Fruit fly (Drosophila melanogaster) whole organism, embryonic: ENCODE data around the gene RanGAP.

Experiments
- ATbp ChIP-seq: fragments of 200-800 bp; sonication (Bioruptor generic); optimal IDR thresholded peaks from 2 replicates; lab custom pipeline; 2017; ENCODE audit warnings: missing biosample characterization, mild to moderate bottlenecking, missing genetic modification characterization, missing genetic modification reagents
- Ada2b ChIP-seq: fragments of 200-800 bp; sonication (Bioruptor generic); IDR thresholded peaks from 2 replicates; pipeline ENCODE4 v1.3.6; 2022; ENCODE audit warnings: missing biosample characterization, missing genetic modification characterization
- BtbVII ChIP-seq: fragments of 200-800 bp; sonication (Bioruptor generic); optimal IDR thresholded peaks from 3 replicates; lab custom pipeline; 2017; ENCODE audit warnings: missing biosample characterization, mild to moderate bottlenecking, missing genetic modification characterization
- C15 ChIP-seq: fragments of 200-800 bp; sonication (Bioruptor generic); IDR thresholded peaks from 3 replicates; pipeline ENCODE4 v1.3.6; 2022; ENCODE audit warnings: missing biosample characterization, missing genetic modification characterization
- CG11093 ChIP-seq: fragments of 200-800 bp; sonication (Bioruptor generic); IDR thresholded peaks from 3 replicates; pipeline ENCODE4 v1.3.6; 2022; ENCODE audit warnings: missing biosample characterization, missing genetic modification characterization
- CG11247 ChIP-seq: fragments of 200-800 bp; sonication (Bioruptor generic); IDR thresholded peaks from 2 replicates; pipeline ENCODE4 v1.3.6; 2022; ENCODE audit warnings: missing biosample characterization, missing genetic modification characterization
- CG12744 ChIP-seq: fragments of 200-800 bp; sonication (Bioruptor generic); optimal IDR thresholded peaks from 2 replicates; lab custom pipeline; 2016; ENCODE audit warnings: missing biosample characterization, missing genetic modification characterization
- CG13624 ChIP-seq: fragments of 200-800 bp; sonication (Bioruptor generic); optimal IDR thresholded peaks from 2 replicates; lab custom pipeline; 2016; ENCODE audit warnings: missing biosample characterization, missing genetic modification characterization
- CG1529 ChIP-seq: fragments of 200-800 bp; sonication (Bioruptor generic); optimal IDR thresholded peaks from 3 replicates; lab custom pipeline; 2018; ENCODE audit warnings: missing biosample characterization, missing genetic modification characterization
- CG17361 ChIP-seq: fragments of 200-800 bp; sonication (Bioruptor generic); IDR thresholded peaks from 3 replicates; pipeline ENCODE4 v1.3.6; 2022; ENCODE audit warnings: missing biosample characterization, missing genetic modification characterization
- CG17612 ChIP-seq: fragments of 200-800 bp; sonication (Bioruptor generic); IDR thresholded peaks from 2 replicates; pipeline ENCODE4 v1.3.6; 2022; ENCODE audit warnings: missing biosample characterization, missing genetic modification characterization
- CG18476 ChIP-seq: fragments of 200-800 bp; sonication (Bioruptor generic); optimal IDR thresholded peaks from 2 replicates; lab custom pipeline; 2016; ENCODE audit warnings: missing biosample characterization, mild to moderate bottlenecking, missing genetic modification characterization
- CG3065 ChIP-seq: fragments of 200-800 bp; sonication (Bioruptor generic); optimal IDR thresholded peaks from 2 replicates; lab custom pipeline; 2016; ENCODE audit warnings: missing biosample characterization, missing genetic modification characterization
- CG3726 ChIP-seq: fragments of 200-800 bp; sonication (Bioruptor generic); IDR thresholded peaks from 3 replicates; pipeline ENCODE4, ENCODE4 v1.3.6; 2022; ENCODE audit warnings: missing biosample characterization, missing genetic modification characterization
- CG3995 ChIP-seq: fragments of 200-800 bp; sonication (Bioruptor generic); optimal IDR thresholded peaks from 3 replicates; lab custom pipeline; 2016; ENCODE audit warnings: missing biosample characterization, missing genetic modification characterization
- CG4328 ChIP-seq: fragments of 200-800 bp; sonication (Bioruptor generic); optimal IDR thresholded peaks from 3 replicates; lab custom pipeline; 2017; ENCODE audit warnings: missing biosample characterization, missing genetic modification reagents, missing genetic modification characterization
- CG4707 ChIP-seq: fragments of 200-800 bp; sonication (Bioruptor generic); optimal IDR thresholded peaks from 2 replicates; lab custom pipeline; 2018; ENCODE audit warnings: missing biosample characterization, mild to moderate bottlenecking, missing genetic modification characterization, moderate library complexity
- CG7271 ChIP-seq: fragments of 200-800 bp; sonication (Bioruptor generic); optimal IDR thresholded peaks from 2 replicates; lab custom pipeline; 2018; ENCODE audit warnings: missing biosample characterization, mild to moderate bottlenecking, missing genetic modification characterization, moderate library complexity
- CG9609 ChIP-seq: fragments of 200-800 bp; sonication (Bioruptor generic); optimal IDR thresholded peaks from 3 replicates; lab custom pipeline; 2016; ENCODE audit warnings: missing biosample characterization, missing genetic modification characterization
- CG9727 ChIP-seq: fragments of 200-800 bp; sonication (Bioruptor generic); optimal IDR thresholded peaks from 3 replicates; lab custom pipeline; 2017; ENCODE audit warnings: missing biosample characterization, mild to moderate bottlenecking, missing genetic modification characterization
- CG9797 ChIP-seq: fragments of 200-800 bp; sonication (Bioruptor generic); optimal IDR thresholded peaks from 3 replicates; lab custom pipeline; 2018; ENCODE audit warnings: missing biosample characterization, mild to moderate bottlenecking, missing genetic modification characterization
- CG9932 ChIP-seq: fragments of 200-800 bp; sonication (Bioruptor generic); IDR thresholded peaks from 2 replicates; pipeline ENCODE4 v1.3.6; 2022; ENCODE audit warnings: missing biosample characterization, missing genetic modification characterization
- CTCF ChIP-seq: fragments of 200-800 bp; sonication (Bioruptor generic); optimal IDR thresholded peaks from 2 replicates; lab custom pipeline; 2017; ENCODE audit warnings: missing biosample characterization, mild to moderate bottlenecking, missing genetic modification characterization, moderate library complexity
- D ChIP-seq, 2 experiments: fragments of 200-800 bp in 1 of 2; fragments of >200 bp in 1 of 2; sonication (Bioruptor generic) in 1 of 2; optimal IDR thresholded peaks; 2 replicates in 1 of 2; 3 replicates in 1 of 2; lab custom pipeline; 2017; ENCODE audit warnings: mild to moderate bottlenecking in 1 of 2, missing biosample characterization in 1 of 2, missing genetic modification characterization in 1 of 2, missing genetic modification reagents in 1 of 2
- Deaf1 ChIP-seq: fragments of 200-800 bp; optimal IDR thresholded peaks from 3 replicates; lab custom pipeline; 2019; ENCODE audit warnings: missing biosample characterization, mild to moderate bottlenecking, missing genetic modification characterization, moderate library complexity
- Dfd ChIP-seq, 2 experiments: fragments of >200 bp; optimal IDR thresholded peaks; 2 replicates each; lab custom pipeline; 2017; ENCODE audit warnings: missing biosample characterization in 2 of 2, missing genetic modification characterization in 2 of 2
- Ets97D ChIP-seq: fragments of 200-800 bp; sonication (Bioruptor generic); optimal IDR thresholded peaks from 3 replicates; lab custom pipeline; 2016; ENCODE audit warnings: missing biosample characterization, missing genetic modification characterization
- HHEX ChIP-seq: fragments of 200-800 bp; sonication (Bioruptor generic); optimal IDR thresholded peaks from 3 replicates; lab custom pipeline; 2017; ENCODE audit warnings: missing biosample characterization, mild to moderate bottlenecking, missing genetic modification characterization, missing genetic modification reagents
- HLH3B ChIP-seq: fragments of 200-800 bp; sonication (Bioruptor generic); IDR thresholded peaks from 2 replicates; pipeline ENCODE4 v1.3.6; 2022; ENCODE audit warnings: missing biosample characterization, missing genetic modification characterization
- Hr78 ChIP-seq, 2 experiments: fragments of 200-800 bp in 1 of 2; fragments of >200 bp in 1 of 2; sonication (Bioruptor generic) in 1 of 2; optimal IDR thresholded peaks; 2 replicates each; lab custom pipeline; 2017 to 2019; ENCODE audit warnings: missing biosample characterization in 2 of 2, missing genetic modification characterization in 2 of 2, mild to moderate bottlenecking in 1 of 2, moderate library complexity in 1 of 2
- MESR4 ChIP-seq: fragments of 200-800 bp; sonication (Bioruptor generic); optimal IDR thresholded peaks from 2 replicates; lab custom pipeline; 2018; ENCODE audit warnings: missing biosample characterization, mild to moderate bottlenecking, missing genetic modification characterization, moderate library complexity
- Nf-YC ChIP-seq: fragments of 200-800 bp; optimal IDR thresholded peaks from 3 replicates; lab custom pipeline; 2019; ENCODE audit warnings: missing biosample characterization, mild to moderate bottlenecking, missing genetic modification characterization, moderate library complexity
- NfI ChIP-seq: fragments of 200-800 bp; sonication (Bioruptor generic); optimal IDR thresholded peaks from 3 replicates; lab custom pipeline; 2018; ENCODE audit warnings: missing biosample characterization, mild to moderate bottlenecking, missing genetic modification characterization, moderate library complexity
- Rfx ChIP-seq: fragments of 200-800 bp; sonication (Bioruptor generic); IDR thresholded peaks from 2 replicates; pipeline ENCODE4 v1.3.6; 2022; ENCODE audit warnings: missing biosample characterization, missing genetic modification characterization
- ci ChIP-seq: fragments of 200-800 bp; sonication (Bioruptor generic); IDR thresholded peaks from 3 replicates; pipeline ENCODE4 v1.3.6; 2022; ENCODE audit warnings: missing biosample characterization, missing genetic modification characterization
- dati ChIP-seq: fragments of 200-800 bp; sonication (Bioruptor generic); IDR thresholded peaks from 2 replicates; pipeline ENCODE4 v1.3.6; 2022; ENCODE audit warnings: missing biosample characterization, missing genetic modification characterization
- en ChIP-seq: fragments of 200-800 bp; sonication (Bioruptor generic); optimal IDR thresholded peaks from 2 replicates; lab custom pipeline; 2016; ENCODE audit warnings: missing biosample characterization, missing genetic modification characterization
- eve ChIP-seq, 2 experiments: fragments of >200 bp; optimal IDR thresholded peaks; 2 replicates each; lab custom pipeline; 2017; ENCODE audit warnings: missing biosample characterization in 2 of 2, missing genetic modification characterization in 2 of 2
- fd3F ChIP-seq: fragments of 200-800 bp; sonication (Bioruptor generic); optimal IDR thresholded peaks from 2 replicates; lab custom pipeline; 2018; ENCODE audit warnings: missing biosample characterization, mild to moderate bottlenecking, missing genetic modification characterization, moderate library complexity
- gfzf ChIP-seq: fragments of 200-800 bp; sonication (Bioruptor generic); optimal IDR thresholded peaks from 2 replicates; lab custom pipeline; 2016; ENCODE audit warnings: missing biosample characterization, mild to moderate bottlenecking, missing genetic modification characterization, moderate library complexity
- grau ChIP-seq: fragments of 200-800 bp; optimal IDR thresholded peaks from 3 replicates; lab custom pipeline; 2019; ENCODE audit warnings: missing biosample characterization, mild to moderate bottlenecking, missing genetic modification characterization, moderate library complexity
- lab ChIP-seq: fragments of 200-800 bp; sonication (Bioruptor generic); optimal IDR thresholded peaks from 3 replicates; lab custom pipeline; 2017; ENCODE audit warnings: missing biosample characterization, missing genetic modification characterization, mild to moderate bottlenecking, moderate library complexity, missing genetic modification reagents
- maf-S ChIP-seq: fragments of 200-800 bp; sonication (Bioruptor generic); optimal IDR thresholded peaks from 2 replicates; lab custom pipeline; 2016; ENCODE audit warnings: missing biosample characterization, missing genetic modification characterization
- onecut ChIP-seq: fragments of 200-800 bp; sonication (Bioruptor generic); IDR thresholded peaks from 2 replicates; pipeline ENCODE4 v1.3.6; 2022; ENCODE audit warnings: missing biosample characterization, missing genetic modification characterization
- prd ChIP-seq, 3 experiments: fragments of >200 bp in 2 of 3; fragments of 200-800 bp in 1 of 3; sonication (Bioruptor generic) in 1 of 3; optimal IDR thresholded peaks in 2 of 3; IDR thresholded peaks in 1 of 3; 2 replicates in 2 of 3; 3 replicates in 1 of 3; pipeline versions ENCODE4 v1.3.6 to Lab custom; 2017 to 2022; ENCODE audit warnings: missing biosample characterization in 1 of 3, missing genetic modification characterization in 1 of 3
- repo ChIP-seq: fragments of 200-800 bp; sonication (Bioruptor generic); optimal IDR thresholded peaks from 2 replicates; lab custom pipeline; 2016; ENCODE audit warnings: missing biosample characterization, missing genetic modification characterization
- tin ChIP-seq: fragments of 200-800 bp; sonication (Bioruptor generic); optimal IDR thresholded peaks from 3 replicates; lab custom pipeline; 2016; ENCODE audit warnings: missing biosample characterization, missing genetic modification characterization
- tx ChIP-seq: fragments of 200-800 bp; sonication (Bioruptor generic); optimal IDR thresholded peaks from 2 replicates; lab custom pipeline; 2016; ENCODE audit warnings: missing biosample characterization, missing genetic modification characterization
- z ChIP-seq: fragments of 200-800 bp; sonication (Bioruptor generic); IDR thresholded peaks from 3 replicates; pipeline ENCODE4 v1.3.6; 2022; ENCODE audit warnings: missing biosample characterization, missing genetic modification characterization
- zen2 ChIP-seq: fragments of 200-800 bp; sonication (Bioruptor generic); IDR thresholded peaks from 3 replicates; pipeline ENCODE4 v1.3.6; 2022; ENCODE audit warnings: missing biosample characterization, missing genetic modification characterization; ENCODE audit not compliant: partially characterized antibody

Gene RanGAP

dm6 chr2L:19444734-19445140 is 3.0 kb downstream of the RanGAP start, which contains the start of gene Hs2st (continued):
- no peak for TF ChIP-seq Hr78 (GFP tag; optimal IDR thresholded peaks at IDR 0.05; lab: Kevin White, UChicago)
- TF ChIP-seq C15 (GFP tag; lab: Robert Waterston, UW): peak; percentile 83; the same call in 2 of the 3 replicates
- peak; percentile 79 for TF ChIP-seq BtbVII (GFP tag; lab: Kevin White, UChicago)
- TF ChIP-seq repo (GFP tag; lab: Kevin White, UChicago): peak; percentile 89
- peak; percentile 85 for TF ChIP-seq CG3065 (GFP tag; lab: Kevin White, UChicago)
- peak; percentile 64; the same call in 1 of the 2 replicates for TF ChIP-seq onecut (GFP tag; lab: Robert Waterston, UW)
- TF ChIP-seq CG9797 (GFP tag; lab: Kevin White, UChicago): peak; percentile 84
- TF ChIP-seq grau: peak; percentile 92
- peak; percentile 89 for TF ChIP-seq CG4328
- TF ChIP-seq CG9727 (GFP tag; lab: Kevin White, UChicago): peak; percentile 89
- peak; percentile 95 for TF ChIP-seq maf-S (GFP tag; lab: Kevin White, UChicago)
- TF ChIP-seq CG1529 (GFP tag; lab: Kevin White, UChicago): peak; percentile 82
- TF ChIP-seq CG12744 (GFP tag; lab: Kevin White, UChicago): peak; percentile 92
- no peak for TF ChIP-seq zen2 (GFP tag; lab: Robert Waterston, UW)
- peak; percentile 53; the same call in 1 of the 2 replicates for TF ChIP-seq dati (GFP tag; lab: Robert Waterston, UW)
- TF ChIP-seq CTCF (GFP tag; lab: Kevin White, UChicago): peak; percentile 28
- peak; percentile 96 for TF ChIP-seq CG9609
- TF ChIP-seq CG7271 (tag; lab: Kevin White, UChicago): peak; percentile 51
- peak; percentile 93 for TF ChIP-seq lab (GFP tag; lab: Kevin White, UChicago)
- TF ChIP-seq CG17612 (GFP tag; lab: Robert Waterston, UW): peak; percentile 78
- peak; percentile 95 for TF ChIP-seq CG13624
- peak; percentile 86 for TF ChIP-seq HLH3B (GFP tag; lab: Robert Waterston, UW)
- TF ChIP-seq CG17361 (GFP tag; lab: Robert Waterston, UW): peak; percentile 95
- no peak for TF ChIP-seq D (optimal IDR thresholded peaks at IDR 0.05; lab: Kevin White, UChicago)
- peak; percentile 83 for TF ChIP-seq D (GFP tag; optimal IDR thresholded peaks at IDR 0.05; lab: Kevin White, UChicago)
- TF ChIP-seq Ets97D (GFP tag; lab: Kevin White, UChicago): peak; percentile 89
- TF ChIP-seq z (GFP tag; lab: Robert Waterston, UW): no peak
- TF ChIP-seq prd (optimal IDR thresholded peaks at IDR 0.05; lab: Kevin White, UChicago): no peak
- peak; percentile 97 for TF ChIP-seq prd (GFP tag; IDR thresholded peaks at IDR 0.05; lab: Robert Waterston, UW)
- TF ChIP-seq CG11093 (GFP tag; lab: Robert Waterston, UW): peak; percentile 92
- peak; percentile 95 for TF ChIP-seq tin (GFP tag; lab: Kevin White, UChicago)
- TF ChIP-seq en (GFP tag; lab: Kevin White, UChicago): peak; percentile 64
- TF ChIP-seq CG3995 (GFP tag; lab: Kevin White, UChicago): peak; percentile 87
- peak; percentile 96 for TF ChIP-seq tx (GFP tag; lab: Kevin White, UChicago)
- TF ChIP-seq CG11247 (GFP tag; lab: Robert Waterston, UW): peak; percentile 91
- TF ChIP-seq Dfd (GFP tag; optimal IDR thresholded peaks at IDR 0.05; lab: Kevin White, UChicago): no peak
- peak; percentile 78 for TF ChIP-seq ATbp (GFP tag; lab: Kevin White, UChicago)
- TF ChIP-seq fd3F (GFP tag; lab: Kevin White, UChicago): peak; percentile 88
- TF ChIP-seq NfI: peak; percentile 93
- TF ChIP-seq gfzf (GFP tag; lab: Kevin White, UChicago): peak; percentile 82
- peak; percentile 93 for TF ChIP-seq CG18476 (GFP tag; lab: Kevin White, UChicago)
- peak; percentile 83 for TF ChIP-seq Nf-YC (tag; lab: Kevin White, UChicago)
- TF ChIP-seq MESR4 (GFP tag; lab: Kevin White, UChicago): peak; percentile 42
- peak; percentile 24 for TF ChIP-seq CG4707
- peak; percentile 91; the same call in 2 of the 3 replicates for TF ChIP-seq CG3726 (GFP tag; lab: Robert Waterston, UW)
- peak in 1 of 2 experiments; percentile 81 for TF ChIP-seq eve (GFP tag; optimal IDR thresholded peaks at IDR 0.05; lab: Kevin White, UChicago)
- TF ChIP-seq Rfx (GFP tag; lab: Robert Waterston, UW): peak; percentile 96
- peak; percentile 83 for TF ChIP-seq ci (GFP tag; lab: Robert Waterston, UW)
- peak; percentile 84 for TF ChIP-seq HHEX (GFP tag; lab: Kevin White, UChicago)
- peak; percentile 98 for TF ChIP-seq CG9932 (GFP tag; lab: Robert Waterston, UW)
- no peak for TF ChIP-seq Deaf1 (tag; lab: Kevin White, UChicago)
- TF ChIP-seq Ada2b: peak; percentile 90
